Worm (Caenorhabditis elegans) whole organism, young adult: ENCODE data around the gene ZK666.15.

Experiments used
- F37B4.10 ChIP-seq: fragments of 200-800 bp; sonication (Bioruptor generic); IDR thresholded peaks from 2 replicates; pipeline ENCODE4 v1.3.6; 2022; ENCODE audit warnings: missing genetic modification characterization, missing compliant biosample characterization
- ZK185.1 ChIP-seq: sonication (generic microtip); optimal IDR thresholded peaks from 2 replicates; lab custom pipeline; 2016; ENCODE audit warnings: mild to moderate bottlenecking, missing genetic modification characterization, missing compliant biosample characterization; ENCODE audit not compliant: poor library complexity, severe bottlenecking
- ama-1 ChIP-seq, 3 experiments: fragments of 150-350 bp in 1 of 3; sonication (generic microtip) in 2 of 3; optimal IDR thresholded peaks; 2 replicates each; lab custom pipeline; 2014 to 2018; ENCODE audit warnings: missing biosample characterization in 2 of 3, missing genetic modification characterization in 2 of 3, missing genetic modification reagents in 2 of 3
- ets-4 ChIP-seq: fragments of 200-800 bp; sonication (Bioruptor generic); optimal IDR thresholded peaks from 2 replicates; lab custom pipeline; 2018; ENCODE audit warnings: mild to moderate bottlenecking, missing genetic modification characterization, missing compliant biosample characterization
- hlh-26 ChIP-seq: fragments of 200-800 bp; sonication (Bioruptor generic); conservative IDR thresholded peaks from 2 replicates; pipeline ENCODE4 v1.3.6; 2022; ENCODE audit warnings: missing genetic modification reagents, missing genetic modification characterization, missing compliant biosample characterization
- hmg-20 ChIP-seq: fragments of 200-800 bp; sonication (Bioruptor generic); IDR thresholded peaks from 2 replicates; pipeline ENCODE4 v1.3.6; 2022; ENCODE audit warnings: missing genetic modification reagents, missing genetic modification characterization, missing compliant biosample characterization
- lir-1 ChIP-seq: fragments of 200-800 bp; sonication (Bioruptor generic); conservative IDR thresholded peaks from 2 replicates; pipeline ENCODE4 v1.3.6; 2022; ENCODE audit warnings: missing genetic modification reagents, missing genetic modification characterization, missing compliant biosample characterization
- lsl-1 ChIP-seq: fragments of 200-800 bp; sonication (Bioruptor generic); optimal IDR thresholded peaks from 2 replicates; lab custom pipeline; 2018; ENCODE audit warnings: mild to moderate bottlenecking, missing genetic modification characterization, moderate library complexity, missing compliant biosample characterization
- madf-10 ChIP-seq: sonication (generic microtip); optimal IDR thresholded peaks from 2 replicates; lab custom pipeline; 2016; ENCODE audit warnings: mild to moderate bottlenecking, missing genetic modification characterization, missing compliant biosample characterization
- madf-8 ChIP-seq: fragments of 200-800 bp; sonication (Bioruptor generic); conservative IDR thresholded peaks from 2 replicates; pipeline ENCODE4 v1.3.6; 2022; ENCODE audit warnings: missing genetic modification reagents, missing genetic modification characterization, missing compliant biosample characterization
- rec-8 ChIP-seq, 2 experiments: sonication (generic microtip); optimal IDR thresholded peaks; 2 replicates each; lab custom pipeline; 2016; ENCODE audit warnings: mild to moderate bottlenecking in 2 of 2, missing genetic modification characterization in 2 of 2, missing genetic modification reagents in 2 of 2, missing genotype in 2 of 2, missing biosample characterization in 1 of 2, missing compliant biosample characterization in 1 of 2, moderate library complexity in 1 of 2
- snpc-1.1 ChIP-seq: sonication (generic microtip); optimal IDR thresholded peaks from 2 replicates; lab custom pipeline; 2017; ENCODE audit warnings: missing genetic modification characterization, mild to moderate bottlenecking, missing compliant biosample characterization, antibody characterized with exemption, moderate library complexity, missing genotype, missing genetic modification reagents; ENCODE audit not compliant: insufficient read depth
- snpc-1.3 ChIP-seq: sonication (generic microtip); optimal IDR thresholded peaks from 2 replicates; lab custom pipeline; 2017; ENCODE audit warnings: missing genetic modification characterization, mild to moderate bottlenecking, missing compliant biosample characterization, antibody characterized with exemption, moderate library complexity, missing genotype, missing genetic modification reagents; ENCODE audit not compliant: insufficient read depth
- unc-130 ChIP-seq: sonication (generic microtip); optimal IDR thresholded peaks from 2 replicates; lab custom pipeline; 2016; ENCODE audit warnings: missing genetic modification reagents, missing genetic modification characterization, missing compliant biosample characterization

ce11 chrII:10523031-10523430 lies 36.2 kb downstream of the ZK666.15 start:
- TF ChIP-seq hlh-26 (GFP tag; lab: Robert Waterston, UW) (no peak), unc-130 (GFP tag; lab: Kevin White, UChicago) (no peak), hmg-20 (GFP tag; lab: Robert Waterston, UW) (no peak), snpc-1.3 (tag; lab: Kevin White, UChicago) (no peak), rec-8 (tag; optimal IDR thresholded peaks at IDR 0.05; lab: Kevin White, UChicago) (no peak), lir-1 (GFP tag; lab: Robert Waterston, UW) (no peak), F37B4.10 (GFP tag; lab: Robert Waterston, UW) (no peak), lsl-1 (GFP tag; lab: Kevin White, UChicago) (no peak), snpc-1.1 (tag; lab: Kevin White, UChicago) (no peak), madf-10 (no peak), ama-1 (optimal IDR thresholded peaks at IDR 0.05; lab: Kevin White, UChicago) (no peak), ama-1 (GFP tag; optimal IDR thresholded peaks at IDR 0.05; lab: Kevin White, UChicago) (no peak), ets-4 (GFP tag; lab: Kevin White, UChicago) (no peak), madf-8 (GFP tag; lab: Robert Waterston, UW) (no peak), ZK185.1 (tag; lab: Kevin White, UChicago) (no peak)
